Fruit fly (Drosophila melanogaster) whole organism, embryonic: Measurements from ENCODE around the gene PGRP-LF.

Experiments
- Abd-B ChIP-seq: fragments of 200-800 bp; sonication (Bioruptor generic); optimal IDR thresholded peaks from 2 replicates; lab custom pipeline; 2018; ENCODE audit warnings: missing biosample characterization, mild to moderate bottlenecking, missing genetic modification characterization, moderate library complexity
- dati ChIP-seq: fragments of 200-800 bp; sonication (Bioruptor generic); IDR thresholded peaks from 2 replicates; pipeline ENCODE4 v1.3.6; 2022; ENCODE audit warnings: missing biosample characterization, missing genetic modification characterization

dm6 chr3L:9381602-9382001, 32.2 kb downstream of the PGRP-LF start, which contains the start of gene Hsp23:
- TF ChIP-seq dati = no peak
- no peak for TF ChIP-seq Abd-B
